Fruit fly (Drosophila melanogaster) whole organism, embryonic: ENCODE data around the gene CAH9.

Experiments
- Atf6 ChIP-seq: fragments of 200-800 bp; sonication (Bioruptor generic); IDR thresholded peaks from 2 replicates; pipeline ENCODE4 v1.3.6; 2022; ENCODE audit warnings: missing biosample characterization, missing genetic modification characterization
- B-H1 ChIP-seq: fragments of 200-800 bp; sonication (Bioruptor generic); IDR thresholded peaks from 3 replicates; pipeline ENCODE4 v1.3.6; 2022; ENCODE audit warnings: missing biosample characterization, missing genetic modification characterization
- CG10959 ChIP-seq: fragments of 200-800 bp; sonication (Bioruptor generic); IDR thresholded peaks from 2 replicates; pipeline ENCODE4 v1.3.6; 2022; ENCODE audit warnings: missing biosample characterization, missing genetic modification characterization
- CG11560 ChIP-seq: fragments of 200-800 bp; sonication (Bioruptor generic); IDR thresholded peaks from 3 replicates; pipeline ENCODE4 v1.3.6; 2022; ENCODE audit warnings: missing biosample characterization, missing genetic modification characterization
- CG12104 ChIP-seq: fragments of 200-800 bp; sonication (Bioruptor generic); optimal IDR thresholded peaks from 3 replicates; lab custom pipeline; 2016; ENCODE audit warnings: missing biosample characterization, missing genetic modification characterization
- CG12299 ChIP-seq: fragments of 200-800 bp; sonication (Bioruptor generic); optimal IDR thresholded peaks from 2 replicates; lab custom pipeline; 2018; ENCODE audit warnings: missing biosample characterization, mild to moderate bottlenecking, missing genetic modification characterization
- CG14965 ChIP-seq: fragments of 200-800 bp; sonication (Bioruptor generic); optimal IDR thresholded peaks from 2 replicates; lab custom pipeline; 2016; ENCODE audit warnings: missing biosample characterization, missing genetic modification characterization, borderline replicate concordance
- CG15479 ChIP-seq: fragments of 200-800 bp; sonication (Bioruptor generic); optimal IDR thresholded peaks from 3 replicates; lab custom pipeline; 2019; ENCODE audit warnings: missing biosample characterization, mild to moderate bottlenecking, missing genetic modification characterization, moderate library complexity
- CG1792 ChIP-seq: fragments of 200-800 bp; sonication (Bioruptor generic); optimal IDR thresholded peaks from 2 replicates; lab custom pipeline; 2016; ENCODE audit warnings: missing biosample characterization, missing genetic modification characterization
- CG2678 ChIP-seq: fragments of 200-800 bp; sonication (Bioruptor generic); optimal IDR thresholded peaks from 3 replicates; lab custom pipeline; 2019; ENCODE audit warnings: missing biosample characterization, mild to moderate bottlenecking, missing genetic modification characterization, moderate library complexity
- CG30020 ChIP-seq: fragments of 200-800 bp; optimal IDR thresholded peaks from 2 replicates; lab custom pipeline; 2019; ENCODE audit warnings: missing biosample characterization, mild to moderate bottlenecking, missing genetic modification characterization, moderate library complexity
- CG3407 ChIP-seq: fragments of 200-800 bp; sonication (Bioruptor generic); optimal IDR thresholded peaks from 2 replicates; lab custom pipeline; 2018; ENCODE audit warnings: missing biosample characterization, mild to moderate bottlenecking, missing genetic modification characterization
- CG3838 ChIP-seq: fragments of 200-800 bp; sonication (Bioruptor generic); optimal IDR thresholded peaks from 3 replicates; lab custom pipeline; 2016; ENCODE audit warnings: missing biosample characterization, missing genetic modification characterization
- CG3995 ChIP-seq: fragments of 200-800 bp; sonication (Bioruptor generic); optimal IDR thresholded peaks from 3 replicates; lab custom pipeline; 2016; ENCODE audit warnings: missing biosample characterization, missing genetic modification characterization
- CG43689 ChIP-seq: fragments of 200-800 bp; sonication (Bioruptor generic); IDR thresholded peaks from 2 replicates; pipeline ENCODE4 v1.3.6; 2022; ENCODE audit warnings: missing biosample characterization, missing genetic modification characterization
- CG5245 ChIP-seq: fragments of 200-800 bp; sonication (Bioruptor generic); optimal IDR thresholded peaks from 3 replicates; lab custom pipeline; 2016; ENCODE audit warnings: missing biosample characterization, missing genetic modification characterization
- CG9817 ChIP-seq: fragments of 200-800 bp; sonication (Bioruptor generic); optimal IDR thresholded peaks from 2 replicates; lab custom pipeline; 2018; ENCODE audit warnings: missing biosample characterization, mild to moderate bottlenecking, missing genetic modification characterization, moderate library complexity
- CHES-1-like ChIP-seq: fragments of 200-800 bp; sonication (Bioruptor generic); optimal IDR thresholded peaks from 2 replicates; lab custom pipeline; 2016; ENCODE audit warnings: missing biosample characterization, missing genetic modification characterization
- Chrac-16 ChIP-seq: fragments of 200-800 bp; sonication (Bioruptor generic); optimal IDR thresholded peaks from 3 replicates; lab custom pipeline; 2016; ENCODE audit warnings: missing biosample characterization, missing genetic modification characterization
- D ChIP-seq, 2 experiments: fragments of 200-800 bp in 1 of 2; fragments of >200 bp in 1 of 2; sonication (Bioruptor generic) in 1 of 2; optimal IDR thresholded peaks; 2 replicates in 1 of 2; 3 replicates in 1 of 2; lab custom pipeline; 2017; ENCODE audit warnings: mild to moderate bottlenecking in 1 of 2, missing biosample characterization in 1 of 2, missing genetic modification characterization in 1 of 2, missing genetic modification reagents in 1 of 2
- E2f1 ChIP-seq: fragments of 200-800 bp; sonication (Bioruptor generic); IDR thresholded peaks from 2 replicates; pipeline ENCODE4 v1.3.6; 2022; ENCODE audit warnings: missing biosample characterization, missing genetic modification characterization
- HHEX ChIP-seq: fragments of 200-800 bp; sonication (Bioruptor generic); optimal IDR thresholded peaks from 3 replicates; lab custom pipeline; 2017; ENCODE audit warnings: missing biosample characterization, mild to moderate bottlenecking, missing genetic modification characterization, missing genetic modification reagents
- Hmx ChIP-seq: fragments of 200-800 bp; sonication (Bioruptor generic); optimal IDR thresholded peaks from 2 replicates; lab custom pipeline; 2016; ENCODE audit warnings: missing biosample characterization, missing genetic modification characterization
- Hsf ChIP-seq: fragments of 200-800 bp; sonication (Bioruptor generic); optimal IDR thresholded peaks from 3 replicates; lab custom pipeline; 2016; ENCODE audit warnings: missing biosample characterization, missing genetic modification characterization
- Nf-YC ChIP-seq: fragments of 200-800 bp; optimal IDR thresholded peaks from 3 replicates; lab custom pipeline; 2019; ENCODE audit warnings: missing biosample characterization, mild to moderate bottlenecking, missing genetic modification characterization, moderate library complexity
- NfI ChIP-seq: fragments of 200-800 bp; sonication (Bioruptor generic); optimal IDR thresholded peaks from 3 replicates; lab custom pipeline; 2018; ENCODE audit warnings: missing biosample characterization, mild to moderate bottlenecking, missing genetic modification characterization, moderate library complexity
- Sin3A ChIP-seq: fragments of >200 bp; optimal IDR thresholded peaks from 2 replicates; lab custom pipeline; 2018
- YL-1 ChIP-seq: fragments of 200-800 bp; sonication (Bioruptor generic); optimal IDR thresholded peaks from 3 replicates; lab custom pipeline; 2017; ENCODE audit warnings: missing biosample characterization, mild to moderate bottlenecking, missing genetic modification characterization
- amos ChIP-seq: fragments of 200-800 bp; sonication (Bioruptor generic); IDR thresholded peaks from 2 replicates; pipeline ENCODE4 v1.3.6; 2022; ENCODE audit warnings: missing biosample characterization, missing genetic modification characterization; ENCODE audit not compliant: partially characterized antibody
- ase ChIP-seq: fragments of 200-800 bp; sonication (Bioruptor generic); IDR thresholded peaks from 3 replicates; pipeline ENCODE4 v1.3.6; 2022; ENCODE audit warnings: missing biosample characterization, missing genetic modification characterization
- bsh ChIP-seq, 2 experiments: fragments of 200-800 bp; sonication (Bioruptor generic); optimal IDR thresholded peaks; 2 replicates each; lab custom pipeline; 2017 to 2018; ENCODE audit warnings: mild to moderate bottlenecking in 2 of 2, missing biosample characterization in 2 of 2, missing genetic modification characterization in 2 of 2, moderate library complexity in 1 of 2
- cato ChIP-seq: fragments of 200-800 bp; sonication (Bioruptor generic); optimal IDR thresholded peaks from 2 replicates; lab custom pipeline; 2016; ENCODE audit warnings: missing biosample characterization, missing genetic modification characterization, borderline replicate concordance
- croc ChIP-seq: fragments of 200-800 bp; sonication (Bioruptor generic); conservative IDR thresholded peaks from 3 replicates; pipeline ENCODE4 v1.3.6; 2022; ENCODE audit warnings: missing biosample characterization, missing genetic modification characterization
- eyg ChIP-seq: fragments of 200-800 bp; sonication (Bioruptor generic); optimal IDR thresholded peaks from 3 replicates; lab custom pipeline; 2016; ENCODE audit warnings: missing biosample characterization, missing genetic modification characterization
- fd102C ChIP-seq: fragments of 200-800 bp; sonication (Bioruptor generic); optimal IDR thresholded peaks from 2 replicates; lab custom pipeline; 2018; ENCODE audit warnings: missing biosample characterization, mild to moderate bottlenecking, missing genetic modification characterization, moderate library complexity
- fd3F ChIP-seq: fragments of 200-800 bp; sonication (Bioruptor generic); optimal IDR thresholded peaks from 2 replicates; lab custom pipeline; 2018; ENCODE audit warnings: missing biosample characterization, mild to moderate bottlenecking, missing genetic modification characterization, moderate library complexity
- grau ChIP-seq: fragments of 200-800 bp; optimal IDR thresholded peaks from 3 replicates; lab custom pipeline; 2019; ENCODE audit warnings: missing biosample characterization, mild to moderate bottlenecking, missing genetic modification characterization, moderate library complexity
- hbn ChIP-seq: fragments of 200-800 bp; sonication (Bioruptor generic); IDR thresholded peaks from 2 replicates; pipeline ENCODE4 v1.3.6; 2022; ENCODE audit warnings: missing biosample characterization, missing genetic modification characterization; ENCODE audit not compliant: partially characterized antibody
- hth ChIP-seq: fragments of >200 bp; optimal IDR thresholded peaks from 2 replicates; lab custom pipeline; 2017; ENCODE audit warnings: inconsistent platforms
- inv ChIP-seq: fragments of 200-800 bp; sonication (Bioruptor generic); IDR thresholded peaks from 2 replicates; pipeline ENCODE4 v1.3.6; 2022; ENCODE audit warnings: missing biosample characterization, missing genetic modification characterization; ENCODE audit not compliant: partially characterized antibody
- jumu ChIP-seq: fragments of 200-800 bp; sonication (Bioruptor generic); optimal IDR thresholded peaks from 3 replicates; lab custom pipeline; 2016; ENCODE audit warnings: missing biosample characterization, missing genetic modification characterization
- kah ChIP-seq: fragments of 200-800 bp; sonication (Bioruptor generic); optimal IDR thresholded peaks from 2 replicates; lab custom pipeline; 2018; ENCODE audit warnings: missing biosample characterization, mild to moderate bottlenecking, missing genetic modification characterization
- lov ChIP-seq, 2 experiments: fragments of 200-800 bp in 1 of 2; fragments of >200 bp in 1 of 2; sonication (Bioruptor generic) in 1 of 2; IDR thresholded peaks in 1 of 2; optimal IDR thresholded peaks in 1 of 2; 2 replicates in 1 of 2; 3 replicates in 1 of 2; pipeline versions ENCODE4 v1.3.6 to Lab custom; 2017 to 2022; ENCODE audit warnings: missing biosample characterization in 1 of 2, missing genetic modification characterization in 1 of 2
- luna ChIP-seq: fragments of 200-800 bp; sonication (Bioruptor generic); optimal IDR thresholded peaks from 2 replicates; lab custom pipeline; 2016; ENCODE audit warnings: missing biosample characterization, missing genetic modification characterization
- mld ChIP-seq: fragments of 200-800 bp; sonication (Bioruptor generic); IDR thresholded peaks from 3 replicates; pipeline ENCODE4 v1.3.6; 2022; ENCODE audit warnings: missing biosample characterization, missing genetic modification characterization; ENCODE audit not compliant: partially characterized antibody
- pnt ChIP-seq: fragments of 200-800 bp; sonication (Bioruptor generic); optimal IDR thresholded peaks from 3 replicates; lab custom pipeline; 2016; ENCODE audit warnings: missing biosample characterization, missing genetic modification characterization
- sob ChIP-seq: fragments of 200-800 bp; sonication (Bioruptor generic); IDR thresholded peaks from 2 replicates; pipeline ENCODE4 v1.3.6; 2022; ENCODE audit warnings: missing biosample characterization, missing genetic modification characterization
- sr ChIP-seq: fragments of 200-800 bp; sonication (Bioruptor generic); IDR thresholded peaks from 3 replicates; pipeline ENCODE4 v1.3.6; 2022; ENCODE audit warnings: missing biosample characterization, missing genetic modification characterization
- stc ChIP-seq: fragments of 200-800 bp; sonication (Bioruptor generic); IDR thresholded peaks from 2 replicates; pipeline ENCODE4 v1.3.6; 2022; ENCODE audit warnings: missing biosample characterization, missing genetic modification characterization
- yki ChIP-seq: fragments of >200 bp; optimal IDR thresholded peaks from 3 replicates; lab custom pipeline; 2018
- z ChIP-seq: fragments of 200-800 bp; sonication (Bioruptor generic); IDR thresholded peaks from 3 replicates; pipeline ENCODE4 v1.3.6; 2022; ENCODE audit warnings: missing biosample characterization, missing genetic modification characterization

Gene CAH9

DNA sequence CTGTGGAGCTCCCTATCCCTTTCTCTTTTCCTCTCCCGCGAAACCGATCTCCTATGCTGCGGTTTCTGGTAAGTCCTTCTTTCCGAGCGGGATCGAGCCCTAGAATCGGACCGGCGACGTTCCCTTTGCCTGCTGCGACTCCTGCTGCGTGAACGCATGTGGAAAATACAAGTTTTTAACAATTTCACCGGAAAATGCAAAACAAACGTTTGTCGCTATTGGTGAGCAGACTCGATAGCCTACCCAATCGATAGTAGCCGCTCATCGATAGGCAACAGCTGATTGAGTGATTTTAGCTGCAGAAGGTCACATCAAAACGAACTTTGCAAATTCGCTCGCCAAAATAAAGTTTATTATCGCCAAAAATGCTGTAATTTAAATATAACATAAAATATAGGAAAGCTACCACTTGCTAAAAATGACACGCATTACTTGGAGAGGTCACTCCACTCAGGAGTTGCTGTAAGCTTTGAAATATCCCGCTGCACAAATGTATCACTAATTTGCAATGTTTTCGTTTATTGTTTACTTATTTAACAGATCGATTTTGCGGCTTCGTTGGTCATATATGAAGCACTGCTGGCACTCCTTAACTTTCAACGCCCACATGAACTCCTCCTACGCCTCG, 10.6 kb upstream of the CAH9 start, which contains the start of the genes CG6066 and CG5880 (continued):
- TF ChIP-seq CG12104 (GFP tag; lab: Kevin White, UChicago) (no peak), CG11560 (no peak), croc (GFP tag; lab: Robert Waterston, UW) (no peak), amos (GFP tag; lab: Robert Waterston, UW) (peak; percentile 85), sob (no peak), Sin3A (peak; percentile 76), yki (lab: Kevin White, UChicago) (no peak), CG9817 (tag; lab: Kevin White, UChicago) (no peak), Hmx (GFP tag; lab: Kevin White, UChicago) (no peak), CG14965 (GFP tag; lab: Kevin White, UChicago) (no peak), fd3F (GFP tag; lab: Kevin White, UChicago) (no peak), Hsf (GFP tag; lab: Kevin White, UChicago) (no peak), pnt (GFP tag; lab: Kevin White, UChicago) (no peak), YL-1 (GFP tag; lab: Kevin White, UChicago) (no peak), CG3995 (GFP tag; lab: Kevin White, UChicago) (peak; percentile 22), CG30020 (tag; lab: Kevin White, UChicago) (no peak), CG5245 (GFP tag; lab: Kevin White, UChicago) (no peak), hbn (GFP tag; lab: Robert Waterston, UW) (peak; percentile 73), CG3407 (no peak), CG10959 (no peak), stc (GFP tag; lab: Robert Waterston, UW) (no peak), luna (GFP tag; lab: Kevin White, UChicago) (no peak), D (optimal IDR thresholded peaks at IDR 0.05; lab: Kevin White, UChicago) (no peak), D (GFP tag; optimal IDR thresholded peaks at IDR 0.05; lab: Kevin White, UChicago) (no peak), CG15479 (GFP tag; lab: Kevin White, UChicago) (no peak), sr (GFP tag; lab: Robert Waterston, UW) (no peak), CG43689 (GFP tag; lab: Robert Waterston, UW) (no peak), Nf-YC (no peak), bsh (GFP tag; optimal IDR thresholded peaks at IDR 0.05; lab: Kevin White, UChicago) (no peak), Atf6 (GFP tag; lab: Robert Waterston, UW) (no peak), hth (lab: Kevin White, UChicago) (no peak), mld (GFP tag; lab: Robert Waterston, UW) (peak; percentile 61; the same call in 1 of the 3 replicates), Chrac-16 (GFP tag; lab: Kevin White, UChicago) (no peak), fd102C (GFP tag; lab: Kevin White, UChicago) (no peak), CG3838 (GFP tag; lab: Kevin White, UChicago) (no peak), jumu (GFP tag; lab: Kevin White, UChicago) (no peak), E2f1 (GFP tag; lab: Robert Waterston, UW) (no peak), B-H1 (no peak), ase (no peak), CG2678 (tag; lab: Kevin White, UChicago) (no peak), eyg (GFP tag; lab: Kevin White, UChicago) (no peak), grau (tag; lab: Kevin White, UChicago) (no peak), lov (optimal IDR thresholded peaks at IDR 0.05; lab: Kevin White, UChicago) (no peak), lov (GFP tag; IDR thresholded peaks at IDR 0.05; lab: Robert Waterston, UW) (no peak), NfI (GFP tag; lab: Kevin White, UChicago) (no peak), CG12299 (tag; lab: Kevin White, UChicago) (no peak), CG1792 (no peak), z (GFP tag; lab: Robert Waterston, UW) (no peak), inv (GFP tag; lab: Robert Waterston, UW) (peak; percentile 70), HHEX (GFP tag; lab: Kevin White, UChicago) (no peak), CHES-1-like (GFP tag; lab: Kevin White, UChicago) (no peak), cato (GFP tag; lab: Kevin White, UChicago) (no peak), kah (no peak)
